Fruit fly (Drosophila melanogaster) whole organism, embryonic: Measurements from ENCODE around the gene CG5104.

Experiments used
- Abd-B ChIP-seq: fragments of 200-800 bp; sonication (Bioruptor generic); optimal IDR thresholded peaks from 2 replicates; lab custom pipeline; 2018; ENCODE audit warnings: missing biosample characterization, mild to moderate bottlenecking, missing genetic modification characterization, moderate library complexity
- Aef1 ChIP-seq: fragments of 200-800 bp; sonication (Bioruptor generic); IDR thresholded peaks from 3 replicates; pipeline ENCODE4 v1.3.6; 2022; ENCODE audit warnings: missing biosample characterization, missing genetic modification characterization
- Atf6 ChIP-seq: fragments of 200-800 bp; sonication (Bioruptor generic); IDR thresholded peaks from 2 replicates; pipeline ENCODE4 v1.3.6; 2022; ENCODE audit warnings: missing biosample characterization, missing genetic modification characterization
- BEAF-32 ChIP-seq: fragments of 200-800 bp; sonication (Bioruptor generic); optimal IDR thresholded peaks from 3 replicates; lab custom pipeline; 2017; ENCODE audit warnings: missing biosample characterization, missing genetic modification characterization, mild to moderate bottlenecking, moderate library complexity, missing genetic modification reagents
- C15 ChIP-seq: fragments of 200-800 bp; sonication (Bioruptor generic); IDR thresholded peaks from 3 replicates; pipeline ENCODE4 v1.3.6; 2022; ENCODE audit warnings: missing biosample characterization, missing genetic modification characterization
- CG11398 ChIP-seq: fragments of 200-800 bp; sonication (Bioruptor generic); optimal IDR thresholded peaks from 2 replicates; lab custom pipeline; 2016; ENCODE audit warnings: missing biosample characterization, missing genetic modification characterization
- CG11696 ChIP-seq: fragments of 200-800 bp; sonication (Bioruptor generic); IDR thresholded peaks from 2 replicates; pipeline ENCODE4 v1.3.6; 2022; ENCODE audit warnings: missing biosample characterization, missing genetic modification characterization
- CG12219 ChIP-seq: fragments of 200-800 bp; sonication (Bioruptor generic); optimal IDR thresholded peaks from 3 replicates; lab custom pipeline; 2018; ENCODE audit warnings: missing biosample characterization, mild to moderate bottlenecking, missing genetic modification characterization
- CG12299 ChIP-seq: fragments of 200-800 bp; sonication (Bioruptor generic); optimal IDR thresholded peaks from 2 replicates; lab custom pipeline; 2018; ENCODE audit warnings: missing biosample characterization, mild to moderate bottlenecking, missing genetic modification characterization
- CG12744 ChIP-seq: fragments of 200-800 bp; sonication (Bioruptor generic); optimal IDR thresholded peaks from 2 replicates; lab custom pipeline; 2016; ENCODE audit warnings: missing biosample characterization, missing genetic modification characterization
- CG13424 ChIP-seq: fragments of 200-800 bp; sonication (Bioruptor generic); optimal IDR thresholded peaks from 2 replicates; lab custom pipeline; 2019; ENCODE audit warnings: missing biosample characterization, mild to moderate bottlenecking, missing genetic modification characterization, moderate library complexity
- CG1832 ChIP-seq: fragments of 200-800 bp; sonication (Bioruptor generic); optimal IDR thresholded peaks from 2 replicates; lab custom pipeline; 2017; ENCODE audit warnings: missing biosample characterization, mild to moderate bottlenecking, missing genetic modification characterization, inconsistent platforms
- CG2120 ChIP-seq: fragments of 200-800 bp; sonication (Bioruptor generic); optimal IDR thresholded peaks from 3 replicates; lab custom pipeline; 2016; ENCODE audit warnings: missing biosample characterization, missing genetic modification characterization
- CG2712 ChIP-seq: fragments of 200-800 bp; optimal IDR thresholded peaks from 3 replicates; lab custom pipeline; 2019; ENCODE audit warnings: missing biosample characterization, mild to moderate bottlenecking, missing genetic modification characterization, moderate library complexity
- CG3065 ChIP-seq: fragments of 200-800 bp; sonication (Bioruptor generic); optimal IDR thresholded peaks from 2 replicates; lab custom pipeline; 2016; ENCODE audit warnings: missing biosample characterization, missing genetic modification characterization
- CG31388 ChIP-seq: fragments of 200-800 bp; sonication (Bioruptor generic); optimal IDR thresholded peaks from 2 replicates; lab custom pipeline; 2016; ENCODE audit warnings: missing biosample characterization, missing genetic modification characterization
- CG3163 ChIP-seq: fragments of 200-800 bp; sonication (Bioruptor generic); optimal IDR thresholded peaks from 3 replicates; lab custom pipeline; 2016; ENCODE audit warnings: missing biosample characterization, missing genetic modification characterization
- CG3838 ChIP-seq: fragments of 200-800 bp; sonication (Bioruptor generic); optimal IDR thresholded peaks from 3 replicates; lab custom pipeline; 2016; ENCODE audit warnings: missing biosample characterization, missing genetic modification characterization
- CG6654 ChIP-seq: fragments of 200-800 bp; sonication (Bioruptor generic); optimal IDR thresholded peaks from 2 replicates; lab custom pipeline; 2017; ENCODE audit warnings: missing biosample characterization, mild to moderate bottlenecking, missing genetic modification characterization
- CG8944 ChIP-seq: fragments of 200-800 bp; sonication (Bioruptor generic); optimal IDR thresholded peaks from 3 replicates; lab custom pipeline; 2016; ENCODE audit warnings: missing biosample characterization, missing genetic modification characterization
- CG9797 ChIP-seq: fragments of 200-800 bp; sonication (Bioruptor generic); optimal IDR thresholded peaks from 3 replicates; lab custom pipeline; 2018; ENCODE audit warnings: missing biosample characterization, mild to moderate bottlenecking, missing genetic modification characterization
- CG9932 ChIP-seq: fragments of 200-800 bp; sonication (Bioruptor generic); IDR thresholded peaks from 2 replicates; pipeline ENCODE4 v1.3.6; 2022; ENCODE audit warnings: missing biosample characterization, missing genetic modification characterization
- D19A ChIP-seq: fragments of 200-800 bp; optimal IDR thresholded peaks from 3 replicates; lab custom pipeline; 2019; ENCODE audit warnings: missing biosample characterization, mild to moderate bottlenecking, missing genetic modification characterization, moderate library complexity
- Dip2 ChIP-seq: fragments of 200-800 bp; sonication (Bioruptor generic); IDR thresholded peaks from 2 replicates; pipeline ENCODE4 v1.3.6; 2022; ENCODE audit warnings: missing biosample characterization, missing genetic modification characterization
- ERR ChIP-seq: fragments of 200-800 bp; sonication (Bioruptor generic); optimal IDR thresholded peaks from 2 replicates; lab custom pipeline; 2016; ENCODE audit warnings: missing biosample characterization, missing genetic modification characterization
- Eip74EF ChIP-seq, 2 experiments: fragments of 200-800 bp in 1 of 2; fragments of >200 bp in 1 of 2; sonication (Bioruptor generic) in 1 of 2; optimal IDR thresholded peaks; 2 replicates each; lab custom pipeline; 2017 to 2019; ENCODE audit warnings: missing biosample characterization in 2 of 2, missing genetic modification characterization in 2 of 2, mild to moderate bottlenecking in 1 of 2, moderate library complexity in 1 of 2
- HmgD ChIP-seq: fragments of 200-800 bp; sonication (Bioruptor generic); optimal IDR thresholded peaks from 3 replicates; lab custom pipeline; 2016; ENCODE audit warnings: missing biosample characterization, missing genetic modification characterization
- Hmx ChIP-seq: fragments of 200-800 bp; sonication (Bioruptor generic); optimal IDR thresholded peaks from 2 replicates; lab custom pipeline; 2016; ENCODE audit warnings: missing biosample characterization, missing genetic modification characterization
- MTF-1 ChIP-seq: fragments of 200-800 bp; sonication (Bioruptor generic); optimal IDR thresholded peaks from 2 replicates; lab custom pipeline; 2018; ENCODE audit warnings: missing biosample characterization, mild to moderate bottlenecking, missing genetic modification characterization, borderline replicate concordance
- Max ChIP-seq: fragments of 200-800 bp; sonication (Bioruptor generic); optimal IDR thresholded peaks from 2 replicates; lab custom pipeline; 2016; ENCODE audit warnings: missing biosample characterization, mild to moderate bottlenecking, missing genetic modification characterization
- Pdp1 ChIP-seq, 2 experiments: fragments of 200-800 bp; sonication (Bioruptor generic); optimal IDR thresholded peaks; 3 replicates each; lab custom pipeline; 2016; ENCODE audit warnings: missing biosample characterization in 2 of 2, missing genetic modification characterization in 2 of 2, mild to moderate bottlenecking in 1 of 2, moderate library complexity in 1 of 2
- Ravus ChIP-seq: fragments of 200-800 bp; sonication (Bioruptor generic); IDR thresholded peaks from 2 replicates; pipeline ENCODE4 v1.3.6; 2022; ENCODE audit warnings: missing biosample characterization, missing genetic modification characterization
- Sox100B ChIP-seq: fragments of 200-800 bp; sonication (Bioruptor generic); optimal IDR thresholded peaks from 3 replicates; lab custom pipeline; 2018; ENCODE audit warnings: missing biosample characterization, mild to moderate bottlenecking, missing genetic modification characterization
- Spps ChIP-seq: fragments of 200-800 bp; sonication (Bioruptor generic); optimal IDR thresholded peaks from 2 replicates; lab custom pipeline; 2018; ENCODE audit warnings: missing biosample characterization, mild to moderate bottlenecking, missing genetic modification characterization
- crc ChIP-seq: fragments of 200-800 bp; sonication (Bioruptor generic); optimal IDR thresholded peaks from 2 replicates; lab custom pipeline; 2016; ENCODE audit warnings: missing biosample characterization, missing genetic modification characterization
- emc ChIP-seq: fragments of 200-800 bp; sonication (Bioruptor generic); optimal IDR thresholded peaks from 2 replicates; lab custom pipeline; 2016; ENCODE audit warnings: missing biosample characterization, missing genetic modification characterization
- ems ChIP-seq: fragments of 200-800 bp; sonication (Bioruptor generic); optimal IDR thresholded peaks from 3 replicates; lab custom pipeline; 2016; ENCODE audit warnings: missing biosample characterization, missing genetic modification characterization
- inv ChIP-seq: fragments of 200-800 bp; sonication (Bioruptor generic); IDR thresholded peaks from 2 replicates; pipeline ENCODE4 v1.3.6; 2022; ENCODE audit warnings: missing biosample characterization, missing genetic modification characterization; ENCODE audit not compliant: partially characterized antibody
- jigr1 ChIP-seq: fragments of 200-800 bp; sonication (Bioruptor generic); IDR thresholded peaks from 3 replicates; pipeline ENCODE4 v1.3.6; 2022; ENCODE audit warnings: missing biosample characterization, missing genetic modification characterization
- nau ChIP-seq: fragments of 200-800 bp; sonication (Bioruptor generic); optimal IDR thresholded peaks from 3 replicates; lab custom pipeline; 2017; ENCODE audit warnings: missing biosample characterization, mild to moderate bottlenecking, missing genetic modification characterization, missing genetic modification reagents
- nom ChIP-seq: fragments of 200-800 bp; sonication (Bioruptor generic); optimal IDR thresholded peaks from 2 replicates; lab custom pipeline; 2017; ENCODE audit warnings: missing biosample characterization, missing genetic modification characterization, mild to moderate bottlenecking, moderate library complexity, missing genetic modification reagents
- pho ChIP-seq: fragments of 200-800 bp; sonication (Bioruptor generic); optimal IDR thresholded peaks from 2 replicates; lab custom pipeline; 2016; ENCODE audit warnings: missing biosample characterization, missing genetic modification characterization
- scrt ChIP-seq: fragments of 200-800 bp; sonication (Bioruptor generic); optimal IDR thresholded peaks from 2 replicates; lab custom pipeline; 2018; ENCODE audit warnings: missing biosample characterization, mild to moderate bottlenecking, missing genetic modification characterization, moderate library complexity
- sd ChIP-seq: fragments of 200-800 bp; sonication (Bioruptor generic); optimal IDR thresholded peaks from 3 replicates; lab custom pipeline; 2018; ENCODE audit warnings: missing biosample characterization, mild to moderate bottlenecking, missing genetic modification characterization, moderate library complexity
- sens-2 ChIP-seq: fragments of 200-800 bp; sonication (Bioruptor generic); IDR thresholded peaks from 2 replicates; pipeline ENCODE4 v1.3.6; 2022; ENCODE audit warnings: missing biosample characterization, missing genetic modification characterization
- slou ChIP-seq: fragments of 200-800 bp; sonication (Bioruptor generic); optimal IDR thresholded peaks from 3 replicates; lab custom pipeline; 2016; ENCODE audit warnings: missing biosample characterization, missing genetic modification characterization
- sna ChIP-seq: fragments of 200-800 bp; sonication (Bioruptor generic); IDR thresholded peaks from 2 replicates; pipeline ENCODE4 v1.3.6; 2022; ENCODE audit warnings: missing biosample characterization, missing genetic modification characterization; ENCODE audit not compliant: partially characterized antibody
- trem ChIP-seq: fragments of 200-800 bp; optimal IDR thresholded peaks from 3 replicates; lab custom pipeline; 2019; ENCODE audit warnings: missing biosample characterization, mild to moderate bottlenecking, missing genetic modification characterization, moderate library complexity
- unc-4 ChIP-seq: fragments of 200-800 bp; sonication (Bioruptor generic); IDR thresholded peaks from 2 replicates; pipeline ENCODE4 v1.3.6; 2022; ENCODE audit warnings: missing biosample characterization, missing genetic modification characterization; ENCODE audit not compliant: partially characterized antibody
- wdn ChIP-seq: fragments of 200-800 bp; sonication (Bioruptor generic); IDR thresholded peaks from 2 replicates; pipeline ENCODE4 v1.3.6; 2022; ENCODE audit warnings: missing biosample characterization, missing genetic modification characterization

The CG5104 gene

dm6 chr3L:20508136-20508635, 12.6 kb upstream of the CG5104 start (continued):
- peak; percentile 83 for TF ChIP-seq CG11398 (GFP tag; lab: Kevin White, UChicago)
- TF ChIP-seq ERR (GFP tag; lab: Kevin White, UChicago): peak; percentile 90
- TF ChIP-seq Dip2 (GFP tag; lab: Robert Waterston, UW): peak; percentile 66
- TF ChIP-seq CG2712: peak; percentile 89
- TF ChIP-seq ems (GFP tag; lab: Kevin White, UChicago): peak; percentile 92
- peak; percentile 90 for TF ChIP-seq CG13424
- TF ChIP-seq CG8944: peak; percentile 88
- TF ChIP-seq trem (tag; lab: Kevin White, UChicago): peak; percentile 46
- peak; percentile 72 for TF ChIP-seq CG3838 (GFP tag; lab: Kevin White, UChicago)
- TF ChIP-seq HmgD: peak; percentile 81
- peak; percentile 85; the same call in 2 of the 3 replicates for TF ChIP-seq jigr1 (GFP tag; lab: Robert Waterston, UW)
- TF ChIP-seq Atf6: peak; percentile 95
- peak; percentile 81 for TF ChIP-seq Ravus (GFP tag; lab: Robert Waterston, UW)
- peak; percentile 78 for TF ChIP-seq slou (GFP tag; lab: Kevin White, UChicago)
- peak; percentile 89 for TF ChIP-seq nau (GFP tag; lab: Kevin White, UChicago)
- TF ChIP-seq CG12744 (GFP tag; lab: Kevin White, UChicago): peak; percentile 92
- TF ChIP-seq CG3163 (GFP tag; lab: Kevin White, UChicago): peak; percentile 88
- TF ChIP-seq Hmx (GFP tag; lab: Kevin White, UChicago): peak; percentile 87
- TF ChIP-seq Abd-B (GFP tag; lab: Kevin White, UChicago): peak; percentile 96
- peak; percentile 79 for TF ChIP-seq sens-2 (GFP tag; lab: Robert Waterston, UW)
- TF ChIP-seq crc: peak; percentile 92
- no peak for TF ChIP-seq CG1832 (GFP tag; lab: Kevin White, UChicago)
- TF ChIP-seq pho (GFP tag; lab: Kevin White, UChicago): peak; percentile 95
- peak; percentile 39; the same call in 1 of the 2 replicates for TF ChIP-seq unc-4 (GFP tag; lab: Robert Waterston, UW)
- peak; percentile 83 for TF ChIP-seq CG12219 (GFP tag; lab: Kevin White, UChicago)
- peak; percentile 92 for TF ChIP-seq C15 (GFP tag; lab: Robert Waterston, UW)
- peak; percentile 92 for TF ChIP-seq sd
- TF ChIP-seq CG31388: peak; percentile 85
- TF ChIP-seq wdn (GFP tag; lab: Robert Waterston, UW): peak; percentile 88
- peak; percentile 84 for TF ChIP-seq scrt (GFP tag; lab: Kevin White, UChicago)
- peak in 1 of 2 experiments; percentile 85 for TF ChIP-seq Eip74EF (GFP tag; optimal IDR thresholded peaks at IDR 0.05; lab: Kevin White, UChicago)
- peak; percentile 73 for TF ChIP-seq CG3065 (GFP tag; lab: Kevin White, UChicago)
- peak; percentile 2 for TF ChIP-seq CG9797 (GFP tag; lab: Kevin White, UChicago)
- peak; percentile 76 for TF ChIP-seq inv
- peak; percentile 91 for TF ChIP-seq emc (GFP tag; lab: Kevin White, UChicago)
- TF ChIP-seq CG12299: peak; percentile 77
- peak; percentile 98 for TF ChIP-seq CG9932
- TF ChIP-seq BEAF-32 (GFP tag; lab: Kevin White, UChicago): peak; percentile 31
- peak; percentile 75 for TF ChIP-seq CG6654 (GFP tag; lab: Kevin White, UChicago)
- peak; percentile 99 for TF ChIP-seq CG2120 (GFP tag; lab: Kevin White, UChicago)
- TF ChIP-seq CG11696: peak; percentile 74
- TF ChIP-seq Pdp1 (GFP tag; optimal IDR thresholded peaks at IDR 0.05; lab: Kevin White, UChicago): peak; percentile 94 to 95
- TF ChIP-seq sna: no peak
- TF ChIP-seq Spps (tag; lab: Kevin White, UChicago): peak; percentile 66
- peak; percentile 91 for TF ChIP-seq Max (GFP tag; lab: Kevin White, UChicago)
- TF ChIP-seq Aef1: peak; percentile 93
- TF ChIP-seq nom (GFP tag; lab: Kevin White, UChicago): peak; percentile 85
- peak; percentile 88 for TF ChIP-seq Sox100B (GFP tag; lab: Kevin White, UChicago)
- peak; percentile 85 for TF ChIP-seq D19A (tag; lab: Kevin White, UChicago)
- TF ChIP-seq MTF-1: peak; percentile 81
